Worm (Caenorhabditis elegans): Measurements from ENCODE around the gene dylt-3.

Gene dylt-3

ce11 chrII:8152711-8153325 lies 28.7 kb upstream of the dylt-3 start:
- TF ChIP-seq ztf-23 (GFP tag; IDR thresholded peaks at IDR 0.05) = no peak
- TF ChIP-seq flt-1 (GFP tag; IDR thresholded peaks at IDR 0.05) = no peak
- no peak for TF ChIP-seq klf-2 (GFP tag; conservative IDR thresholded peaks at IDR 0.05)
- no peak for TF ChIP-seq ztf-29 (GFP tag; IDR thresholded peaks at IDR 0.05)
- TF ChIP-seq T22C8.4 (GFP tag; IDR thresholded peaks at IDR 0.05) = no peak
- no peak for TF ChIP-seq tab-1 (GFP tag; IDR thresholded peaks at IDR 0.05)
- no peak for TF ChIP-seq ref-1 (GFP tag; conservative IDR thresholded peaks at IDR 0.05)
- TF ChIP-seq cog-1 (tag; optimal IDR thresholded peaks at IDR 0.05) = no peak
- no peak for TF ChIP-seq med-1 (GFP tag; optimal IDR thresholded peaks at IDR 0.05; ENCODE audit: insufficient read depth)

- TF ChIP-seq ref-1 (GFP tag; conservative IDR thresholded peaks at IDR 0.05) = no peak
- no peak for TF ChIP-seq ztf-23 (GFP tag; IDR thresholded peaks at IDR 0.05)
- no peak for TF ChIP-seq cog-1 (tag; optimal IDR thresholded peaks at IDR 0.05)
- TF ChIP-seq med-1 (GFP tag; optimal IDR thresholded peaks at IDR 0.05; ENCODE audit: insufficient read depth) = no peak
- TF ChIP-seq flt-1 (GFP tag; IDR thresholded peaks at IDR 0.05) = no peak
- TF ChIP-seq T22C8.4 (GFP tag; IDR thresholded peaks at IDR 0.05) = no peak
- TF ChIP-seq ztf-29 (GFP tag; IDR thresholded peaks at IDR 0.05) = no peak
- TF ChIP-seq klf-2 (GFP tag; conservative IDR thresholded peaks at IDR 0.05) = no peak
- TF ChIP-seq tab-1 (GFP tag; IDR thresholded peaks at IDR 0.05) = no peak
These were observed 24.6 kb upstream of the dylt-3 start, which contains the start of the genes tub-1 and tmem-138 for ce11 chrII:8156845-8157373. Gene tub-1, minus strand, starts transcription at chrII:8156945. Gene tmem-138, plus strand, starts transcription at chrII:8157323.

DNA sequence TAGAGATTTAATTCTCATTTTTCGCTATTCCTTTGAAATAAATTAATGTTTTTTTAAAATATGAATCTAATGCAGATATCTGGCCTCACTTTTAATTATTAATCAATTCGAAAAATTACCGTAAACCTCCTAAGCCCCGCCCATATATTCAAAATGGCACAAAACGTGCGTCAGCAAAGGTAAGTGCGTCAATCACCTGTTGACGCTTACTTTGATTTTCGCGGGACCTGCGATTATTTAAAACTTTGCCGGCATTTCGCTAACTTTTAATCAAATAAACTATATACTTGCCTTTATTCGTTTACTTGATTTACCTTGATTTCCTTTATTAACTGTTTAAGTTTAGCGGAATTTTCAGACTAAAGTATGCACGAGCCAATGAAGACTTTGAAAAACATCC lies 23.5 kb upstream of the dylt-3 start, which contains the start of gene pch-2:
pch-2 (plus strand) TSS at position 359 of the 400 bp plus-strand sequence.
- TF ChIP-seq ztf-29 (GFP tag; IDR thresholded peaks at IDR 0.05) = no peak

DNA sequence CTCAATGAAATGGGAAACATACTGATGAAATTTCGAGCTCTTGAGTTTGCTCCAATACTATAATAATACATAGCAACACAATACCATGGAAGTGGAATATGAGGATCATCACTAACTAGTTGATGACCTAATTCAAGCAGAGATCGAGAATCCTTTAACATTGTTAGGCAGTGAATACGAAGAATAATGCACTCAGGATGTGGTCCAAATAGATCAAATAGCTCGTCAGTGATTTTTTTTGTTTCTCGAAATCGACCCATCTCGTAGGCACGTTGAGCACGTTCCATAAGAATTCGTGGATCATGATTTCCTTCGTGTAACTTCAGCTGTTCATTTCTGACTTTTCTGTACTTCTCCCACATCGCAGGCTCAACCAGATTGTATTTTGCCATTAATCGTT lies 20.6 kb upstream of the dylt-3 start:
- TF ChIP-seq ztf-23 (GFP tag; IDR thresholded peaks at IDR 0.05) (no peak), flt-1 (GFP tag; IDR thresholded peaks at IDR 0.05) (no peak), ref-1 (GFP tag; conservative IDR thresholded peaks at IDR 0.05) (no peak), med-1 (GFP tag; optimal IDR thresholded peaks at IDR 0.05; ENCODE audit: insufficient read depth) (no peak), klf-2 (GFP tag; conservative IDR thresholded peaks at IDR 0.05) (no peak), T22C8.4 (GFP tag; IDR thresholded peaks at IDR 0.05) (no peak), cog-1 (tag; optimal IDR thresholded peaks at IDR 0.05) (no peak), ztf-29 (GFP tag; IDR thresholded peaks at IDR 0.05) (no peak), tab-1 (GFP tag; IDR thresholded peaks at IDR 0.05) (no peak)

ce11 chrII:8162120-8162648 lies 19.4 kb upstream of the dylt-3 start, which contains the start of the genes emb-27 and rrf-3:
Gene emb-27, minus strand, starts transcription at chrII:8162170.
Gene rrf-3, plus strand, starts transcription at chrII:8162465.
- TF ChIP-seq cog-1 (tag; optimal IDR thresholded peaks at IDR 0.05) (no peak), ztf-23 (GFP tag; IDR thresholded peaks at IDR 0.05) (no peak), med-1 (GFP tag; optimal IDR thresholded peaks at IDR 0.05; ENCODE audit: insufficient read depth) (no peak), flt-1 (GFP tag; IDR thresholded peaks at IDR 0.05) (no peak), ztf-29 (GFP tag; IDR thresholded peaks at IDR 0.05) (no peak), T22C8.4 (GFP tag; IDR thresholded peaks at IDR 0.05) (no peak), ref-1 (GFP tag; conservative IDR thresholded peaks at IDR 0.05) (no peak), klf-2 (GFP tag; conservative IDR thresholded peaks at IDR 0.05) (no peak)

- TF ChIP-seq ref-1 (GFP tag; conservative IDR thresholded peaks at IDR 0.05) = no peak
- no peak for TF ChIP-seq ztf-29 (GFP tag; IDR thresholded peaks at IDR 0.05)
- no peak for TF ChIP-seq ztf-23 (GFP tag; IDR thresholded peaks at IDR 0.05)
- TF ChIP-seq T22C8.4 (GFP tag; IDR thresholded peaks at IDR 0.05) = no peak
- TF ChIP-seq flt-1 (GFP tag; IDR thresholded peaks at IDR 0.05) = no peak
- no peak for TF ChIP-seq med-1 (GFP tag; optimal IDR thresholded peaks at IDR 0.05; ENCODE audit: insufficient read depth)
- no peak for TF ChIP-seq klf-2 (GFP tag; conservative IDR thresholded peaks at IDR 0.05)
- TF ChIP-seq tab-1 (GFP tag; IDR thresholded peaks at IDR 0.05) = no peak
- no peak for TF ChIP-seq cog-1 (tag; optimal IDR thresholded peaks at IDR 0.05)
These were observed 12.3 kb upstream of the dylt-3 start, which contains the start of gene T05C12.15 for ce11 chrII:8169283-8169682. Gene T05C12.15, plus strand, starts transcription at chrII:8169583.

- TF ChIP-seq T22C8.4 (GFP tag; IDR thresholded peaks at IDR 0.05) (no peak), ztf-29 (GFP tag; IDR thresholded peaks at IDR 0.05) (no peak), cog-1 (tag; optimal IDR thresholded peaks at IDR 0.05) (no peak), ztf-23 (GFP tag; IDR thresholded peaks at IDR 0.05) (no peak), tab-1 (GFP tag; IDR thresholded peaks at IDR 0.05) (no peak), med-1 (GFP tag; optimal IDR thresholded peaks at IDR 0.05; ENCODE audit: insufficient read depth) (no peak), klf-2 (GFP tag; conservative IDR thresholded peaks at IDR 0.05) (no peak), ref-1 (GFP tag; conservative IDR thresholded peaks at IDR 0.05) (no peak), flt-1 (GFP tag; IDR thresholded peaks at IDR 0.05) (no peak)
These were observed 11.2 kb upstream of the dylt-3 start, which contains the start of gene T05C12.11 for ce11 chrII:8170374-8170773. Gene T05C12.11, minus strand, starts transcription at chrII:8170474.

DNA sequence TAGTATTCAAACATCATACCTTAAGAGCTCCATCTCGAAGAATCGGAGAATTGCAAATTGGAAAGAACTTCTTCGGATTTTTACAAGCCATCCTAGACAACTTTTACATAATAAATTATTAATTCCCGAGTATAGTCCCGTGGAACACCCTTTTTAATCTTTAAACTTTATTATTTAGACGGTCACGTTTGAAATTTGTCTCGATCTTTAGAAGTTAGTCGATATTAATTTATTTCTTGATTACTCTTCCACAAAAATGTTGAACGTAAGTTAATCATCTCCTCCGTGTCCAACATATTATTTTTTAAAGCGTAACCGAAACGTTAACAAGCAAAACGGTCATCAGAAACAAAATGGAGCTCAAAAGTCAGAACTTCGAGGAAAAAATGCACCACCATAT lies 8.1 kb upstream of the dylt-3 start, which contains the start of the genes decr-1.3 and T05C12.1:
decr-1.3 (minus strand) TSS at position 101 of the 400 bp plus-strand sequence.
T05C12.1 (plus strand) TSS at position 232 of the 400 bp plus-strand sequence.
- TF ChIP-seq ref-1 (GFP tag; conservative IDR thresholded peaks at IDR 0.05) = no peak

DNA sequence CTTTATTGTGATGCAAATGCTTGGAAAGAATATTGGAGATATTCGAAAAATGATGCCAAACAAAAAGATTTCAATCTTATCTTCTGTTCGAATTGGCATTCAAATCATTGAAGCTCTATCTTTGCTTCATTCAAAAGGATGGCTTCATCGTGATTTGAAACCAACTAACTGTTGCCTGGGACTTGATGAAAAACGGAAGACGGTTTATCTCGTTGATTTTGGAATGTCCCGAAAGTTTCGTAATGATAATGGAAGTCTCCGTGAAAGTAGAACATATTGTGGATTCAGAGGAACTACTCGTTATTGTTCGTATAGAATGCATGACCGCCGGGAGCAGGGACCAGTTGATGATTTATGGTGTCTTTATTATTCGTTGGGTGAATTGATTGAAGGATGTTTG lies 7.4 kb upstream of the dylt-3 start:
- TF ChIP-seq cog-1 (tag; optimal IDR thresholded peaks at IDR 0.05) (no peak), T22C8.4 (GFP tag; IDR thresholded peaks at IDR 0.05) (no peak), flt-1 (GFP tag; IDR thresholded peaks at IDR 0.05) (no peak), ztf-29 (GFP tag; IDR thresholded peaks at IDR 0.05) (no peak), ref-1 (GFP tag; conservative IDR thresholded peaks at IDR 0.05) (no peak)

DNA sequence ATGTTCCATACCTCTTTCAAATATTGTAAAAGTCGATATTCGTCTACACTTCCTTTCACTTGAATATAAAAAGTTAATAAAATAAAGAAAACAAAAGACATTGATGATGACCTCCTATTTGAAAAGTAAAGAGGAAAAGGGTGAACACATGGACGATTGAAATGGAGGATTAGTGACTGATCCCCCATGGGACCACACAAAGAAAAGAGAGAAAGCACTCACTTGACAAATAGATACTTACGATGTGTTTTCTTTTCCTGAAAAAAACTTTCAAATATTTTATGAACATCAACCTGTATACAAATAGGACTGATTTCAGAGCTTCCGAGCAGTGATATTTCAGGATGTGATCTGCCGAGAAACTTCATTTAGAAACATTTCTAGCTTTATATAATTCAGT lies 4.4 kb upstream of the dylt-3 start, which contains the start of gene acr-14:
acr-14 (minus strand) TSS at position 101 of the 400 bp plus-strand sequence.
- TF ChIP-seq cog-1 (tag; optimal IDR thresholded peaks at IDR 0.05) = no peak
- TF ChIP-seq tab-1 (GFP tag; IDR thresholded peaks at IDR 0.05) = no peak
- TF ChIP-seq klf-2 (GFP tag; conservative IDR thresholded peaks at IDR 0.05) = no peak
- TF ChIP-seq ztf-23 (GFP tag; IDR thresholded peaks at IDR 0.05) = no peak
- TF ChIP-seq med-1 (GFP tag; optimal IDR thresholded peaks at IDR 0.05; ENCODE audit: insufficient read depth) = no peak
- no peak for TF ChIP-seq flt-1 (GFP tag; IDR thresholded peaks at IDR 0.05)
- TF ChIP-seq ztf-29 (GFP tag; IDR thresholded peaks at IDR 0.05) = no peak
- no peak for TF ChIP-seq T22C8.4 (GFP tag; IDR thresholded peaks at IDR 0.05)
- TF ChIP-seq ref-1 (GFP tag; conservative IDR thresholded peaks at IDR 0.05) = no peak

Data from whole organism, midembryonic.